Worm (Caenorhabditis elegans) whole organism, L4 larva: ENCODE results near the gene inx-7.

Source experiments
- ceh-32 ChIP-seq: sonication (generic microtip); optimal IDR thresholded peaks from 2 replicates; lab custom pipeline; 2016; ENCODE audit warnings: mild to moderate bottlenecking, missing genetic modification characterization, missing compliant biosample characterization; ENCODE audit not compliant: poor library complexity
- mep-1 ChIP-seq: fragments of 150-350 bp; sonication (generic microtip); optimal IDR thresholded peaks from 3 replicates; lab custom pipeline; 2014; ENCODE audit warnings: missing biosample characterization, missing genetic modification characterization

- no peak for TF ChIP-seq mep-1
- TF ChIP-seq ceh-32 (tag; lab: Kevin White, UChicago), result no peak
Measured at ce11 chrIV:5954743-5955142, 8.3 kb upstream of the inx-7 start.
